Fruit fly (Drosophila melanogaster): ENCODE data around the gene CG4440.
A peak's percentile ranks its signal among the peaks of the same experiment; 100 is the strongest.

Gene CG4440

dm6 chr2L:16350742-16351568 is 21.2 kb downstream of the CG4440 start (continued):
- TF ChIP-seq unc-4 (GFP tag; IDR thresholded peaks at IDR 0.05; ENCODE audit: partially characterized antibody) (0 out of 2 replicates have a peak, but pooled peaks have one; percentile 10), CG14014 (GFP tag; IDR thresholded peaks at IDR 0.05) (peak; percentile 99), HmgD (GFP tag; optimal IDR thresholded peaks at IDR 0.05) (peak; percentile 91), fd96Cb (tag; optimal IDR thresholded peaks at IDR 0.05) (peak; percentile 99), Ets97D (GFP tag; optimal IDR thresholded peaks at IDR 0.05) (peak; percentile 94), cato (GFP tag; optimal IDR thresholded peaks at IDR 0.05; ENCODE audit: borderline replicate concordance) (peak; percentile 96), vfl (GFP tag; optimal IDR thresholded peaks at IDR 0.05) (peak; percentile 98), stc (GFP tag; IDR thresholded peaks at IDR 0.05) (peak; percentile 99), sob (GFP tag; IDR thresholded peaks at IDR 0.05) (peak; percentile 99), Oaz (GFP tag; IDR thresholded peaks at IDR 0.05) (peak; percentile 99), CrebB (tag; optimal IDR thresholded peaks at IDR 0.05) (peak; percentile 99), CG4617 (GFP tag; optimal IDR thresholded peaks at IDR 0.05; ENCODE audit: borderline replicate concordance) (peak; percentile 98), CG34376 (GFP tag; optimal IDR thresholded peaks at IDR 0.05) (peak; percentile 100), Deaf1 (tag; optimal IDR thresholded peaks at IDR 0.05) (peak; percentile 90), CG18599 (GFP tag; optimal IDR thresholded peaks at IDR 0.05) (peak; percentile 100), BEAF-32 (GFP tag; optimal IDR thresholded peaks at IDR 0.05) (no peak), hth (optimal IDR thresholded peaks at IDR 0.05) (no peak), CG3838 (GFP tag; optimal IDR thresholded peaks at IDR 0.05) (peak; percentile 94), Neu2 (GFP tag; optimal IDR thresholded peaks at IDR 0.05; ENCODE audit: borderline replicate concordance) (peak; percentile 60), nom (GFP tag; optimal IDR thresholded peaks at IDR 0.05) (peak; percentile 99), CG2678 (tag; optimal IDR thresholded peaks at IDR 0.05) (peak; percentile 100), prd (optimal IDR thresholded peaks at IDR 0.05) (no peak), prd (GFP tag; IDR thresholded peaks at IDR 0.05) (peak; percentile 99), CG8944 (GFP tag; optimal IDR thresholded peaks at IDR 0.05) (peak; percentile 96), btn (GFP tag; optimal IDR thresholded peaks at IDR 0.05) (peak; percentile 97), fd3F (GFP tag; optimal IDR thresholded peaks at IDR 0.05) (peak; percentile 99), slou (GFP tag; optimal IDR thresholded peaks at IDR 0.05) (peak; percentile 97), seq (GFP tag; IDR thresholded peaks at IDR 0.05) (peak; percentile 99), Max (GFP tag; optimal IDR thresholded peaks at IDR 0.05) (peak; percentile 99), fd64A (GFP tag; optimal IDR thresholded peaks at IDR 0.05) (peak; percentile 98), CG17568 (GFP tag; optimal IDR thresholded peaks at IDR 0.05) (peak; percentile 99), Sox102F (GFP tag; optimal IDR thresholded peaks at IDR 0.05) (peak; percentile 99), dan (GFP tag; IDR thresholded peaks at IDR 0.05) (peak; percentile 94), CG3726 (GFP tag; IDR thresholded peaks at IDR 0.05) (peak; percentile 98), CG9797 (GFP tag; optimal IDR thresholded peaks at IDR 0.05) (peak; percentile 65), ci (GFP tag; IDR thresholded peaks at IDR 0.05) (peak; percentile 100), CG4424 (GFP tag; optimal IDR thresholded peaks at IDR 0.05) (peak; percentile 99), grn (GFP tag; optimal IDR thresholded peaks at IDR 0.05) (peak; percentile 88), CG34422 (GFP tag; IDR thresholded peaks at IDR 0.05) (peak; percentile 99), klu (GFP tag; IDR thresholded peaks at IDR 0.05) (peak; percentile 98), fru (optimal IDR thresholded peaks at IDR 0.05) (no peak), unpg (GFP tag; optimal IDR thresholded peaks at IDR 0.05) (peak; percentile 99), Gug (GFP tag; IDR thresholded peaks at IDR 0.05) (peak; percentile 95), Adf1 (GFP tag; IDR thresholded peaks at IDR 0.05) (peak; percentile 90), tna (GFP tag; IDR thresholded peaks at IDR 0.05; ENCODE audit: partially characterized antibody) (no peak), HLHmδ (GFP tag; optimal IDR thresholded peaks at IDR 0.05) (peak; percentile 1), danr (GFP tag; IDR thresholded peaks at IDR 0.05) (peak; percentile 98), CG3847 (GFP tag; IDR thresholded peaks at IDR 0.05) (peak; percentile 99), odd (GFP tag; optimal IDR thresholded peaks at IDR 0.05) (peak; percentile 99), sug (tag; optimal IDR thresholded peaks at IDR 0.05) (peak; percentile 98)
